Fruit fly (Drosophila melanogaster) whole organism, adult: ENCODE data around the gene CG12056.

Experiments
- CG11617 ChIP-seq: fragments of 200-800 bp; sonication (Bioruptor generic); optimal IDR thresholded peaks from 2 replicates; lab custom pipeline; 2017; ENCODE audit warnings: mild to moderate bottlenecking, missing biosample characterization, missing genetic modification reagents, missing genetic modification characterization
- CG12768 ChIP-seq: fragments of 200-800 bp; sonication (Bioruptor generic); optimal IDR thresholded peaks from 2 replicates; lab custom pipeline; 2017; ENCODE audit warnings: missing biosample characterization, missing genetic modification characterization, mild to moderate bottlenecking, moderate library complexity, missing genetic modification reagents
- CG14711 ChIP-seq: fragments of 200-800 bp; sonication (Bioruptor generic); optimal IDR thresholded peaks from 2 replicates; lab custom pipeline; 2018; ENCODE audit warnings: missing biosample characterization, mild to moderate bottlenecking, missing genetic modification characterization, moderate library complexity
- CG1620 ChIP-seq: fragments of 200-800 bp; sonication (Bioruptor generic); optimal IDR thresholded peaks from 2 replicates; lab custom pipeline; 2016; ENCODE audit warnings: missing biosample characterization, missing genetic modification characterization
- CG33017 ChIP-seq: fragments of 200-800 bp; sonication (Bioruptor generic); optimal IDR thresholded peaks from 2 replicates; lab custom pipeline; 2018; ENCODE audit warnings: missing biosample characterization, mild to moderate bottlenecking, missing genetic modification characterization, moderate library complexity
- CG7045 ChIP-seq: fragments of 200-800 bp; sonication (Bioruptor generic); optimal IDR thresholded peaks from 2 replicates; lab custom pipeline; 2017; ENCODE audit warnings: missing biosample characterization, mild to moderate bottlenecking, missing genetic modification characterization
- Mnt ChIP-seq: fragments of 200-800 bp; sonication (Bioruptor generic); optimal IDR thresholded peaks from 2 replicates; lab custom pipeline; 2016; ENCODE audit warnings: missing biosample characterization, mild to moderate bottlenecking, missing genetic modification characterization
- bab1 ChIP-seq: fragments of 200-800 bp; sonication (Bioruptor generic); optimal IDR thresholded peaks from 3 replicates; lab custom pipeline; 2019; ENCODE audit warnings: missing biosample characterization, mild to moderate bottlenecking, missing genetic modification characterization, moderate library complexity
- cnc ChIP-seq, 2 experiments: fragments of >200 bp; optimal IDR thresholded peaks; 2 replicates each; lab custom pipeline; 2017
- kay ChIP-seq: fragments of 200-800 bp; sonication (Bioruptor generic); peaks from one replicate; lab custom pipeline; 2016; ENCODE audit warnings: missing biosample characterization, missing genetic modification characterization, borderline replicate concordance
- tj ChIP-seq: fragments of 200-800 bp; sonication (Bioruptor generic); optimal IDR thresholded peaks from 3 replicates; lab custom pipeline; 2017; ENCODE audit warnings: missing biosample characterization, mild to moderate bottlenecking, missing genetic modification characterization, moderate library complexity
- toe ChIP-seq: fragments of 200-800 bp; sonication (Bioruptor generic); optimal IDR thresholded peaks from 2 replicates; lab custom pipeline; 2016; ENCODE audit warnings: missing biosample characterization, missing genetic modification characterization

The CG12056 gene

DNA sequence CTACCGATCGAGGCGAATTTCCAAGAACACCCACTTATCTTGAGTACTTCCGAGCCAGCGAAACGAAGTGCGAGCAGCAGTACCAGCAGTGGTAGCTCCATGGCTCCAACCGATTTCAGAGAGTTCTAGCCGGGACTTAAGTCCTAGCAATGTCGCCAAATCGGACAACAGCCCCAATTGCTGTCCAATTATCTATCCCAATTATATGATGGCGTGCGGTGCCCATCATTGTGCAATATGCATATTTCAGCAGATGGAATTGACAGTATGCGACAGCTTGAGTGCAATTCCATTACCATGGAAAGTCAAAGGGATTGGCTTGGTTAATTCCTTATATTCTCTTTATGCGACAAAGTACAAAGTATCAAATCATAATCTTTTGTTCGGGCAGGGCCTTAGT, 44.0 kb downstream of the CG12056 start, which contains the start of gene Ir8a:
Gene Ir8a, minus strand, starts transcription at position 101 of the 400 bp plus-strand sequence.
- no peak for TF ChIP-seq CG11617
- no peak for TF ChIP-seq CG12768 (GFP tag; lab: Kevin White, UChicago)
- no peak for TF ChIP-seq CG1620 (GFP tag; lab: Kevin White, UChicago)
- TF ChIP-seq CG33017 (tag; lab: Kevin White, UChicago): no peak
- TF ChIP-seq cnc (optimal IDR thresholded peaks at IDR 0.05; lab: Kevin White, UChicago): no peak
- TF ChIP-seq CG14711 (tag; lab: Kevin White, UChicago): no peak
- TF ChIP-seq CG7045 (GFP tag; lab: Kevin White, UChicago): no peak
- no peak for TF ChIP-seq tj (GFP tag; lab: Kevin White, UChicago)
- no peak for TF ChIP-seq toe (GFP tag; lab: Kevin White, UChicago)
- TF ChIP-seq kay: no peak
- no peak for TF ChIP-seq bab1 (GFP tag; lab: Kevin White, UChicago)
- TF ChIP-seq Mnt: no peak
